Worm (Caenorhabditis elegans): ENCODE data around the gene F49H12.2.

- TF ChIP-seq nhr-11 (tag; optimal IDR thresholded peaks at IDR 0.05) (no peak), lin-11 (tag; optimal IDR thresholded peaks at IDR 0.05) (no peak), eyg-1 (tag; optimal IDR thresholded peaks at IDR 0.05) (no peak), ama-1 (optimal IDR thresholded peaks at IDR 0.05) (no peak), ceh-24 (tag; optimal IDR thresholded peaks at IDR 0.05) (no peak), pag-3 (tag; optimal IDR thresholded peaks at IDR 0.05; ENCODE audit: borderline replicate concordance) (no peak), pqm-1 (tag; optimal IDR thresholded peaks at IDR 0.05) (no peak)
Measured at ce11 chrX:2094094-2094493, 9.0 kb downstream of the F49H12.2 start.
